Worm (Caenorhabditis elegans): ENCODE data around the gene lips-1.

ce11 chrX:12513415-12513814 lies 20.8 kb downstream of the lips-1 start:
- TF ChIP-seq fax-1 (tag; optimal IDR thresholded peaks at IDR 0.05) = no peak
- no peak for TF ChIP-seq ets-4 (tag; optimal IDR thresholded peaks at IDR 0.05)
- TF ChIP-seq pax-1 (tag; optimal IDR thresholded peaks at IDR 0.05) = no peak
- no peak for TF ChIP-seq nhr-232 (tag; optimal IDR thresholded peaks at IDR 0.05)
- TF ChIP-seq ceh-48 (tag; optimal IDR thresholded peaks at IDR 0.05) = no peak
- TF ChIP-seq nfya-1 (tag; optimal IDR thresholded peaks at IDR 0.05) = no peak
- TF ChIP-seq hlh-13 (GFP tag; optimal IDR thresholded peaks at IDR 0.05) = no peak
- TF ChIP-seq npax-4 (tag; optimal IDR thresholded peaks at IDR 0.05) = no peak
- TF ChIP-seq ceh-34 (tag; optimal IDR thresholded peaks at IDR 0.05) = no peak
- no peak for TF ChIP-seq sox-2 (GFP tag; IDR thresholded peaks at IDR 0.05)

Measured in whole organism, late embryonic.